Worm (Caenorhabditis elegans) whole organism, L3 larva: ENCODE data around the gene vha-17.

ENCODE experiments used
- ama-1 ChIP-seq: fragments of 150-350 bp; optimal IDR thresholded peaks from 2 replicates; lab custom pipeline; 2018
- ceh-28 ChIP-seq: fragments of 150-350 bp; optimal IDR thresholded peaks from 2 replicates; lab custom pipeline; 2014; ENCODE audit warnings: missing biosample characterization, missing genetic modification reagents, missing genetic modification characterization
- elt-2 ChIP-seq: sonication (generic microtip); optimal IDR thresholded peaks from 2 replicates; lab custom pipeline; 2016; ENCODE audit warnings: missing genetic modification reagents, mild to moderate bottlenecking, missing genetic modification characterization, missing compliant biosample characterization
- eor-1 ChIP-seq, 2 experiments: fragments of 150-350 bp; optimal IDR thresholded peaks; 2 replicates each; lab custom pipeline; 2014 to 2018; ENCODE audit warnings: missing biosample characterization in 2 of 2, missing genetic modification characterization in 2 of 2
- lin-39 ChIP-seq: fragments of 150-350 bp; optimal IDR thresholded peaks from 2 replicates; lab custom pipeline; 2018; ENCODE audit warnings: missing biosample characterization, missing genetic modification reagents, missing genetic modification characterization
- nfya-1 ChIP-seq: sonication (generic microtip); optimal IDR thresholded peaks from 2 replicates; lab custom pipeline; 2017; ENCODE audit warnings: missing genetic modification characterization, mild to moderate bottlenecking, missing compliant biosample characterization, antibody characterized with exemption, moderate library complexity; ENCODE audit not compliant: insufficient read depth
- nhr-12 ChIP-seq: fragments of 150-350 bp; optimal IDR thresholded peaks from 2 replicates; lab custom pipeline; 2014; ENCODE audit warnings: missing biosample characterization, missing genetic modification characterization
- nhr-23 ChIP-seq: fragments of 150-350 bp; optimal IDR thresholded peaks from 2 replicates; lab custom pipeline; 2014; ENCODE audit warnings: missing biosample characterization, missing genetic modification reagents, missing genetic modification characterization
- nhr-67 ChIP-seq: fragments of 150-350 bp; optimal IDR thresholded peaks from 2 replicates; lab custom pipeline; 2014; ENCODE audit warnings: missing biosample characterization, missing genetic modification characterization
- nhr-76 ChIP-seq: fragments of 150-350 bp; sonication (generic microtip); optimal IDR thresholded peaks from 5 replicates; lab custom pipeline; 2014; ENCODE audit warnings: missing biosample characterization, missing genetic modification characterization
- pqm-1 ChIP-seq: fragments of 150-350 bp; optimal IDR thresholded peaks from 2 replicates; lab custom pipeline; 2017; ENCODE audit warnings: missing biosample characterization, missing genetic modification characterization, inconsistent platforms
- skn-1 ChIP-seq: fragments of 150-350 bp; optimal IDR thresholded peaks from 2 replicates; lab custom pipeline; 2014; ENCODE audit warnings: missing biosample characterization, missing genetic modification characterization
- unc-62 ChIP-seq: fragments of 150-350 bp; sonication (generic microtip); optimal IDR thresholded peaks from 4 replicates; lab custom pipeline; 2014; ENCODE audit warnings: missing biosample characterization, missing genetic modification reagents, missing genetic modification characterization

ce11 chrIV:9304617-9305016 is 17.0 kb upstream of the vha-17 start, which contains the start of gene F49C12.5:
- no peak for TF ChIP-seq unc-62 (GFP tag; lab: Kevin White, UChicago)
- TF ChIP-seq skn-1 (tag; lab: Kevin White, UChicago) = no peak
- TF ChIP-seq nhr-12 (tag; lab: Kevin White, UChicago) = no peak
- TF ChIP-seq ama-1 (lab: Kevin White, UChicago) = no peak
- no peak for TF ChIP-seq nfya-1 (tag; lab: Kevin White, UChicago)
- TF ChIP-seq ceh-28 (tag; lab: Kevin White, UChicago) = no peak
- TF ChIP-seq pqm-1 (tag; lab: Kevin White, UChicago) = no peak
- no peak for TF ChIP-seq nhr-23 (tag; lab: Kevin White, UChicago)
- TF ChIP-seq lin-39 (tag; lab: Kevin White, UChicago) = no peak
- TF ChIP-seq nhr-67 (tag; lab: Kevin White, UChicago) = no peak
- no peak for TF ChIP-seq eor-1 (tag; optimal IDR thresholded peaks at IDR 0.05; lab: Kevin White, UChicago)
- TF ChIP-seq elt-2 (tag; lab: Kevin White, UChicago) = no peak
- no peak for TF ChIP-seq nhr-76 (tag; lab: Kevin White, UChicago)
